Worm (Caenorhabditis elegans) whole organism, L4 larva: ENCODE results near the gene T28C6.7.

Source experiments
- F26F4.8 ChIP-seq: fragments of 200-800 bp; sonication (Bioruptor generic); conservative IDR thresholded peaks from 2 replicates; pipeline ENCODE4 v1.3.6; 2022; ENCODE audit warnings: missing genetic modification characterization, missing compliant biosample characterization
- F37D6.2 ChIP-seq: sonication (generic microtip); optimal IDR thresholded peaks from 2 replicates; lab custom pipeline; 2016; ENCODE audit warnings: mild to moderate bottlenecking, missing genetic modification characterization, missing compliant biosample characterization
- T20F7.1 ChIP-seq: fragments of 200-800 bp; sonication (Bioruptor generic); optimal IDR thresholded peaks from 2 replicates; lab custom pipeline; 2018; ENCODE audit warnings: mild to moderate bottlenecking, missing genetic modification characterization, missing compliant biosample characterization
- Y48G9A.11 ChIP-seq: fragments of 200-800 bp; sonication (Bioruptor generic); IDR thresholded peaks from 2 replicates; pipeline ENCODE4 v1.3.6; 2022; ENCODE audit warnings: missing genetic modification reagents, missing genetic modification characterization, missing compliant biosample characterization
- Y75B8A.6 ChIP-seq: fragments of 200-800 bp; sonication (Bioruptor generic); IDR thresholded peaks from 2 replicates; pipeline ENCODE4 v1.3.6; 2022; ENCODE audit warnings: missing genetic modification reagents, missing genetic modification characterization, missing compliant biosample characterization
- aha-1 ChIP-seq: fragments of 150-350 bp; peaks from one replicate; lab custom pipeline; 2014; ENCODE audit warnings: missing biosample characterization, missing genetic modification characterization
- ama-1 ChIP-seq: fragments of 150-350 bp; optimal IDR thresholded peaks from 2 replicates; lab custom pipeline; 2014; ENCODE audit warnings: inconsistent platforms, mixed read lengths
- arid-1 ChIP-seq: fragments of 200-800 bp; sonication (Bioruptor generic); conservative IDR thresholded peaks from 2 replicates; pipeline ENCODE4 v1.3.6; 2022; ENCODE audit warnings: missing genetic modification reagents, missing genetic modification characterization, missing compliant biosample characterization
- ceh-32 ChIP-seq: sonication (generic microtip); optimal IDR thresholded peaks from 2 replicates; lab custom pipeline; 2016; ENCODE audit warnings: mild to moderate bottlenecking, missing genetic modification characterization, missing compliant biosample characterization; ENCODE audit not compliant: poor library complexity
- daf-16 ChIP-seq, 3 experiments: sonication (generic microtip); optimal IDR thresholded peaks; 2 replicates each; lab custom pipeline; 2016 to 2017; ENCODE audit warnings: missing genetic modification characterization in 3 of 3, missing genetic modification reagents in 3 of 3, mild to moderate bottlenecking in 2 of 3, missing compliant biosample characterization in 2 of 3, missing biosample characterization in 1 of 3, moderate library complexity in 1 of 3
- dmd-9 ChIP-seq: fragments of 200-800 bp; sonication (Bioruptor generic); IDR thresholded peaks from 2 replicates; pipeline ENCODE4 v1.3.6; 2022; ENCODE audit warnings: missing genetic modification reagents, missing genetic modification characterization, missing compliant biosample characterization
- dpl-1 ChIP-seq: fragments of 150-350 bp; optimal IDR thresholded peaks from 2 replicates; lab custom pipeline; 2014; ENCODE audit warnings: missing biosample characterization, missing genetic modification reagents, missing genetic modification characterization
- egl-43 ChIP-seq: fragments of 200-800 bp; sonication (Bioruptor generic); IDR thresholded peaks from 2 replicates; pipeline ENCODE4 v1.3.6; 2022; ENCODE audit warnings: missing genetic modification reagents, missing genetic modification characterization, missing compliant biosample characterization
- fkh-10 ChIP-seq: fragments of 150-350 bp; optimal IDR thresholded peaks from 2 replicates; lab custom pipeline; 2014; ENCODE audit warnings: missing biosample characterization, missing genetic modification reagents, missing genetic modification characterization
- hif-1 ChIP-seq, 2 experiments: sonication (generic microtip); optimal IDR thresholded peaks; 2 replicates each; lab custom pipeline; 2016 to 2017; ENCODE audit warnings: missing compliant biosample characterization in 2 of 2, missing genetic modification characterization in 2 of 2, missing genetic modification reagents in 2 of 2, missing genotype in 2 of 2, mild to moderate bottlenecking in 1 of 2
- hlh-30 ChIP-seq: sonication (generic microtip); optimal IDR thresholded peaks from 2 replicates; lab custom pipeline; 2017; ENCODE audit warnings: antibody characterized with exemption, mild to moderate bottlenecking, missing genetic modification characterization, missing compliant biosample characterization; ENCODE audit not compliant: insufficient read depth
- jun-1 ChIP-seq: fragments of 150-350 bp; optimal IDR thresholded peaks from 2 replicates; lab custom pipeline; 2014; ENCODE audit warnings: missing biosample characterization, missing genetic modification reagents, missing genetic modification characterization
- lim-7 ChIP-seq: fragments of 200-800 bp; sonication (Bioruptor generic); IDR thresholded peaks from 2 replicates; pipeline ENCODE4 v1.3.6; 2022; ENCODE audit warnings: missing genetic modification characterization, missing compliant biosample characterization
- lin-29 ChIP-seq: fragments of 200-800 bp; sonication (Bioruptor generic); IDR thresholded peaks from 2 replicates; pipeline ENCODE4 v1.3.6; 2022; ENCODE audit warnings: missing genetic modification reagents, missing genetic modification characterization, missing compliant biosample characterization
- lin-39 ChIP-seq: fragments of 150-350 bp; optimal IDR thresholded peaks from 2 replicates; lab custom pipeline; 2014; ENCODE audit warnings: missing biosample characterization, missing genetic modification reagents, missing genetic modification characterization
- lsy-2 ChIP-seq, 2 experiments: fragments of 150-350 bp in 1 of 2; sonication (generic microtip) in 1 of 2; optimal IDR thresholded peaks; 2 replicates each; lab custom pipeline; 2014 to 2017; ENCODE audit warnings: missing biosample characterization in 2 of 2, missing genetic modification characterization in 2 of 2
- mdl-1 ChIP-seq, 2 experiments: fragments of 150-350 bp in 1 of 2; sonication (generic microtip) in 1 of 2; optimal IDR thresholded peaks; 2 replicates each; lab custom pipeline; 2014 to 2017; ENCODE audit warnings: missing biosample characterization in 2 of 2, missing genetic modification characterization in 2 of 2
- mes-2 ChIP-seq: sonication (generic microtip); optimal IDR thresholded peaks from 2 replicates; lab custom pipeline; 2016; ENCODE audit warnings: missing genotype, mild to moderate bottlenecking, missing genetic modification characterization, missing compliant biosample characterization; ENCODE audit not compliant: poor library complexity, severe bottlenecking
- mxl-2 ChIP-seq: fragments of 200-800 bp; sonication (Bioruptor generic); conservative IDR thresholded peaks from 2 replicates; pipeline ENCODE4 v1.3.6; 2022; ENCODE audit warnings: missing genetic modification reagents, missing genetic modification characterization, missing compliant biosample characterization
- mxl-3 ChIP-seq: fragments of 200-800 bp; sonication (Bioruptor generic); optimal IDR thresholded peaks from 2 replicates; lab custom pipeline; 2018; ENCODE audit warnings: mild to moderate bottlenecking, missing genetic modification characterization, missing compliant biosample characterization
- nhr-111 ChIP-seq: fragments of 200-800 bp; sonication (Bioruptor generic); optimal IDR thresholded peaks from 2 replicates; lab custom pipeline; 2018; ENCODE audit warnings: mild to moderate bottlenecking, missing genetic modification characterization, missing compliant biosample characterization
- nhr-237 ChIP-seq: sonication (generic microtip); optimal IDR thresholded peaks from 2 replicates; lab custom pipeline; 2017; ENCODE audit warnings: missing biosample characterization, missing genetic modification characterization
- nhr-48 ChIP-seq: sonication (generic microtip); optimal IDR thresholded peaks from 2 replicates; lab custom pipeline; 2016; ENCODE audit warnings: mild to moderate bottlenecking, missing genetic modification characterization, missing compliant biosample characterization
- nhr-77 ChIP-seq: fragments of 150-350 bp; optimal IDR thresholded peaks from 2 replicates; lab custom pipeline; 2014; ENCODE audit warnings: missing biosample characterization, missing genetic modification characterization
- pqm-1 ChIP-seq: sonication (generic microtip); optimal IDR thresholded peaks from 2 replicates; lab custom pipeline; 2017; ENCODE audit warnings: missing biosample characterization, missing genetic modification characterization
- rbr-2 ChIP-seq: sonication (generic microtip); optimal IDR thresholded peaks from 2 replicates; lab custom pipeline; 2016; ENCODE audit warnings: missing genotype, missing genetic modification characterization, missing compliant biosample characterization
- saeg-2 ChIP-seq: fragments of 200-800 bp; sonication (Bioruptor generic); IDR thresholded peaks from 2 replicates; pipeline ENCODE4 v1.3.6; 2022; ENCODE audit warnings: missing genetic modification reagents, missing genetic modification characterization, missing compliant biosample characterization
- spr-3 ChIP-seq: fragments of 200-800 bp; sonication (Bioruptor generic); optimal IDR thresholded peaks from 2 replicates; lab custom pipeline; 2018; ENCODE audit warnings: mild to moderate bottlenecking, missing genetic modification characterization, missing compliant biosample characterization
- tag-97 ChIP-seq: fragments of 200-800 bp; sonication (Bioruptor generic); IDR thresholded peaks from 2 replicates; pipeline ENCODE4 v1.3.6; 2022; ENCODE audit warnings: missing genetic modification characterization, missing compliant biosample characterization
- tra-1 ChIP-seq: fragments of 200-800 bp; sonication (Bioruptor generic); IDR thresholded peaks from 2 replicates; pipeline ENCODE4 v1.3.6; 2022; ENCODE audit warnings: missing genetic modification reagents, missing genetic modification characterization, missing compliant biosample characterization
- unc-130 ChIP-seq: sonication (generic microtip); optimal IDR thresholded peaks from 2 replicates; lab custom pipeline; 2016; ENCODE audit warnings: missing genetic modification reagents, missing genetic modification characterization, missing compliant biosample characterization
- zip-2 ChIP-seq: fragments of 150-350 bp; optimal IDR thresholded peaks from 2 replicates; lab custom pipeline; 2014; ENCODE audit warnings: missing biosample characterization, missing genetic modification characterization
- ztf-11 ChIP-seq: fragments of 150-350 bp; optimal IDR thresholded peaks from 2 replicates; lab custom pipeline; 2014; ENCODE audit warnings: missing biosample characterization, missing genetic modification characterization

The T28C6.7 gene

DNA sequence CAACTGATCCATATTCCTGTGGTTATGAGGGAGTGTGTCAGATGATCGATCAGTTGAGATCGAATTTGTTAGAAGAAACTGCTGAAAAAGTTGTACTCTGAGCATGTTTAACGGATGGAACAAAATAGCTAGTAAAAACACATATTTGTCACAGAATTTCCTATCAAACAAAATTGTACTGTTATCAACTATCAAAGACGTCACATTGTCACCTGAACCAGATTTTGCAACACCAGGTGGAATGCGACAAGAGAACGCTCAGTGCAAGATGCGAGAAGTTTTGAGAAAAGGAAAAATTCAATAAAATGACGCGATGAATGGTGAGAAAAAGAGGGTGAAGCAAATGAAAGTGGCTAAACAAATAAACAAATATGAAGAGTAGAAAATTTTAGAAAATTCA, 40.0 kb downstream of the T28C6.7 start (continued):
- no peak for TF ChIP-seq lsy-2 (tag; optimal IDR thresholded peaks at IDR 0.05; lab: Kevin White, UChicago)
- no peak for TF ChIP-seq Y75B8A.6 (GFP tag; lab: Robert Waterston, UW)
- no peak for TF ChIP-seq nhr-48 (tag; lab: Kevin White, UChicago)
- no peak for TF ChIP-seq mdl-1 (tag; optimal IDR thresholded peaks at IDR 0.05; lab: Kevin White, UChicago)
- no peak for TF ChIP-seq ceh-32 (tag; lab: Kevin White, UChicago)
- TF ChIP-seq hlh-30 (tag; lab: Kevin White, UChicago) = peak; percentile 13
- no peak for TF ChIP-seq aha-1
- TF ChIP-seq mxl-2 (GFP tag; lab: Robert Waterston, UW) = no peak
- no peak for TF ChIP-seq lin-39 (tag; lab: Kevin White, UChicago)
- no peak for TF ChIP-seq dmd-9 (GFP tag; lab: Robert Waterston, UW)
- TF ChIP-seq lim-7 (GFP tag; lab: Robert Waterston, UW) = no peak
- no peak for TF ChIP-seq unc-130
- TF ChIP-seq nhr-237 (tag; lab: Kevin White, UChicago) = no peak
- no peak for TF ChIP-seq ztf-11 (tag; lab: Kevin White, UChicago)
- TF ChIP-seq dpl-1 (GFP tag; lab: Kevin White, UChicago) = peak; percentile 13
- TF ChIP-seq zip-2 (tag; lab: Kevin White, UChicago) = no peak
- no peak for TF ChIP-seq egl-43 (GFP tag; lab: Robert Waterston, UW)
- TF ChIP-seq spr-3 (GFP tag; lab: Kevin White, UChicago) = no peak
- no peak for TF ChIP-seq saeg-2
- no peak for TF ChIP-seq nhr-111
- TF ChIP-seq ama-1 (lab: Kevin White, UChicago) = no peak
- TF ChIP-seq arid-1 (GFP tag; lab: Robert Waterston, UW) = no peak
- no peak for TF ChIP-seq rbr-2 (tag; lab: Kevin White, UChicago)
- no peak for TF ChIP-seq jun-1 (tag; lab: Kevin White, UChicago)
- TF ChIP-seq mxl-3 (GFP tag; lab: Kevin White, UChicago) = no peak
- peak; percentile 23 for TF ChIP-seq nhr-77
- no peak for TF ChIP-seq daf-16 (GFP tag; optimal IDR thresholded peaks at IDR 0.05; lab: Kevin White, UChicago)
- TF ChIP-seq daf-16 (tag; optimal IDR thresholded peaks at IDR 0.05; lab: Kevin White, UChicago) = peak; percentile 26
- TF ChIP-seq tag-97 (GFP tag; lab: Robert Waterston, UW) = no peak
- TF ChIP-seq F37D6.2 (tag; lab: Kevin White, UChicago) = no peak
- no peak for TF ChIP-seq fkh-10 (GFP tag; lab: Kevin White, UChicago)

DNA sequence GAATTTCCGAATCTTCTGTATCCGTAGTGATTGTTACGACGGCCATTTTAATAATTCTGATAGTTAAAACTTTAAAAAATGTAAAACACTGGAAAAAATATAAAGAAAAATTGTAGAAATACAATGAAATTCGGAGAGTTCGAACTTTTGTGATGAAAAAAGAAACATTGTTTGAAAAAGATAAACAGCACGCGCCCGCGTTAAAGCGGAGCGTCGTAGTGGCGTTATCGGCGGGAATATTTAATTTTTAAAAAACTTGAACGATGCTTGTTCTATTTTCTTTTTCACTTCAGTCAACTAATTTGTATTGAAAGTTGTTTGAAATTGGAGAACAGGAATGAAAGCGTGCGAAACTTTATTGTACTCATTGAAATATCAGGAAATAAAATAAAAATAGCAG, 42.0 kb downstream of the T28C6.7 start, which contains the start of gene npp-23:
Gene npp-23, minus strand, starts transcription at position 56 of the 400 bp plus-strand sequence.
- TF ChIP-seq lin-29 (GFP tag; lab: Robert Waterston, UW) (no peak), mes-2 (tag; lab: Kevin White, UChicago) (peak; percentile 62), hif-1 (tag; optimal IDR thresholded peaks at IDR 0.05; lab: Kevin White, UChicago) (no peak), F26F4.8 (GFP tag; lab: Robert Waterston, UW) (no peak), T20F7.1 (GFP tag; lab: Kevin White, UChicago) (peak; percentile 96), pqm-1 (tag; lab: Kevin White, UChicago) (no peak), tra-1 (no peak), mdl-1 (tag; optimal IDR thresholded peaks at IDR 0.05; lab: Kevin White, UChicago) (peak in 1 of 2 experiments; percentile 4), hlh-30 (tag; lab: Kevin White, UChicago) (peak; percentile 46), Y48G9A.11 (GFP tag; lab: Robert Waterston, UW) (peak; percentile 89), dpl-1 (GFP tag; lab: Kevin White, UChicago) (peak; percentile 95)
